Fruit fly (Drosophila melanogaster) whole organism, embryonic: ENCODE data around the gene MRG15.

Experiments
- Asciz ChIP-seq: fragments of 200-800 bp; sonication (Bioruptor generic); optimal IDR thresholded peaks from 2 replicates; lab custom pipeline; 2017; ENCODE audit warnings: missing biosample characterization, mild to moderate bottlenecking, missing genetic modification characterization, missing genetic modification reagents
- CG10366 ChIP-seq: fragments of 200-800 bp; sonication (Bioruptor generic); IDR thresholded peaks from 2 replicates; pipeline ENCODE4 v1.3.6; 2022; ENCODE audit warnings: missing biosample characterization, missing genetic modification characterization
- CG10565 ChIP-seq: fragments of 200-800 bp; sonication (Bioruptor generic); optimal IDR thresholded peaks from 3 replicates; lab custom pipeline; 2016; ENCODE audit warnings: missing biosample characterization, mild to moderate bottlenecking, missing genetic modification characterization
- CG11085 ChIP-seq: fragments of 200-800 bp; sonication (Bioruptor generic); IDR thresholded peaks from 2 replicates; pipeline ENCODE4 v1.3.6; 2022; ENCODE audit warnings: missing biosample characterization, missing genetic modification characterization
- CG13424 ChIP-seq: fragments of 200-800 bp; sonication (Bioruptor generic); optimal IDR thresholded peaks from 2 replicates; lab custom pipeline; 2019; ENCODE audit warnings: missing biosample characterization, mild to moderate bottlenecking, missing genetic modification characterization, moderate library complexity
- CG13775 ChIP-seq: fragments of 200-800 bp; sonication (Bioruptor generic); optimal IDR thresholded peaks from 3 replicates; lab custom pipeline; 2017; ENCODE audit warnings: missing biosample characterization, mild to moderate bottlenecking, missing genetic modification characterization
- CG15514 ChIP-seq: fragments of 200-800 bp; sonication (Bioruptor generic); optimal IDR thresholded peaks from 3 replicates; lab custom pipeline; 2017; ENCODE audit warnings: missing biosample characterization, missing genetic modification characterization, mild to moderate bottlenecking, moderate library complexity, missing genetic modification reagents
- CG15696 ChIP-seq: fragments of 200-800 bp; sonication (Bioruptor generic); optimal IDR thresholded peaks from 2 replicates; lab custom pipeline; 2019; ENCODE audit warnings: missing biosample characterization, mild to moderate bottlenecking, missing genetic modification characterization, moderate library complexity
- CG2202 ChIP-seq: fragments of 200-800 bp; sonication (Bioruptor generic); optimal IDR thresholded peaks from 2 replicates; lab custom pipeline; 2018; ENCODE audit warnings: missing biosample characterization, mild to moderate bottlenecking, missing genetic modification characterization
- CG33213 ChIP-seq: fragments of 200-800 bp; sonication (Bioruptor generic); optimal IDR thresholded peaks from 3 replicates; lab custom pipeline; 2016; ENCODE audit warnings: missing biosample characterization, missing genetic modification characterization
- CG4617 ChIP-seq: fragments of 200-800 bp; sonication (Bioruptor generic); optimal IDR thresholded peaks from 3 replicates; lab custom pipeline; 2016; ENCODE audit warnings: missing biosample characterization, missing genetic modification characterization, borderline replicate concordance
- CG5180 ChIP-seq: fragments of 200-800 bp; sonication (Bioruptor generic); optimal IDR thresholded peaks from 3 replicates; lab custom pipeline; 2017; ENCODE audit warnings: missing biosample characterization, missing genetic modification characterization, mild to moderate bottlenecking, moderate library complexity, missing genetic modification reagents
- CG6813 ChIP-seq: fragments of 200-800 bp; sonication (Bioruptor generic); optimal IDR thresholded peaks from 2 replicates; lab custom pipeline; 2017; ENCODE audit warnings: missing biosample characterization, missing genetic modification characterization, mild to moderate bottlenecking, moderate library complexity, missing genetic modification reagents
- CG7271 ChIP-seq: fragments of 200-800 bp; sonication (Bioruptor generic); optimal IDR thresholded peaks from 2 replicates; lab custom pipeline; 2018; ENCODE audit warnings: missing biosample characterization, mild to moderate bottlenecking, missing genetic modification characterization, moderate library complexity
- CG7839 ChIP-seq: fragments of 200-800 bp; sonication (Bioruptor generic); optimal IDR thresholded peaks from 3 replicates; lab custom pipeline; 2018; ENCODE audit warnings: missing biosample characterization, mild to moderate bottlenecking, missing genetic modification characterization, moderate library complexity
- CG8478 ChIP-seq: fragments of >200 bp; optimal IDR thresholded peaks from 2 replicates; lab custom pipeline; 2018
- CG8765 ChIP-seq: fragments of 200-800 bp; sonication (Bioruptor generic); IDR thresholded peaks from 2 replicates; pipeline ENCODE4 v1.3.6; 2022; ENCODE audit warnings: missing biosample characterization, missing genetic modification characterization
- CG9876 ChIP-seq: fragments of 200-800 bp; sonication (Bioruptor generic); optimal IDR thresholded peaks from 2 replicates; lab custom pipeline; 2016; ENCODE audit warnings: missing biosample characterization, missing genetic modification characterization
- Camta ChIP-seq: fragments of 200-800 bp; sonication (Bioruptor generic); optimal IDR thresholded peaks from 2 replicates; lab custom pipeline; 2016; ENCODE audit warnings: missing biosample characterization, missing genetic modification characterization
- Dip3 ChIP-seq: fragments of 200-800 bp; sonication (Bioruptor generic); optimal IDR thresholded peaks from 3 replicates; lab custom pipeline; 2016; ENCODE audit warnings: missing biosample characterization, missing genetic modification characterization
- ERR ChIP-seq: fragments of 200-800 bp; sonication (Bioruptor generic); optimal IDR thresholded peaks from 2 replicates; lab custom pipeline; 2016; ENCODE audit warnings: missing biosample characterization, missing genetic modification characterization
- Fer2 ChIP-seq: fragments of 200-800 bp; sonication (Bioruptor generic); optimal IDR thresholded peaks from 2 replicates; lab custom pipeline; 2018; ENCODE audit warnings: missing biosample characterization, mild to moderate bottlenecking, missing genetic modification characterization, moderate library complexity
- GATAe ChIP-seq: fragments of 200-800 bp; sonication (Bioruptor generic); conservative IDR thresholded peaks from 2 replicates; pipeline ENCODE4 v1.3.6; 2022; ENCODE audit warnings: missing biosample characterization, missing genetic modification characterization
- H2.0 ChIP-seq: fragments of 200-800 bp; sonication (Bioruptor generic); IDR thresholded peaks from 2 replicates; pipeline ENCODE4 v1.3.6; 2022; ENCODE audit warnings: missing biosample characterization, missing genetic modification characterization
- HLH3B ChIP-seq: fragments of 200-800 bp; sonication (Bioruptor generic); IDR thresholded peaks from 2 replicates; pipeline ENCODE4 v1.3.6; 2022; ENCODE audit warnings: missing biosample characterization, missing genetic modification characterization
- HLHmδ ChIP-seq: fragments of 200-800 bp; sonication (Bioruptor generic); optimal IDR thresholded peaks from 2 replicates; lab custom pipeline; 2018; ENCODE audit warnings: missing biosample characterization, mild to moderate bottlenecking, missing genetic modification characterization, moderate library complexity
- Hmr ChIP-seq: fragments of 200-800 bp; sonication (Bioruptor generic); optimal IDR thresholded peaks from 3 replicates; lab custom pipeline; 2017; ENCODE audit warnings: mild to moderate bottlenecking, missing biosample characterization, missing genetic modification reagents, missing genetic modification characterization
- NFAT ChIP-seq: fragments of 200-800 bp; sonication (Bioruptor generic); IDR thresholded peaks from 2 replicates; pipeline ENCODE4 v1.3.6; 2022; ENCODE audit warnings: missing biosample characterization, missing genetic modification characterization
- Poxn ChIP-seq: fragments of 200-800 bp; sonication (Bioruptor generic); IDR thresholded peaks from 2 replicates; pipeline ENCODE4 v1.3.6; 2022; ENCODE audit warnings: missing biosample characterization, missing genetic modification characterization
- Rx ChIP-seq: fragments of 200-800 bp; sonication (Bioruptor generic); IDR thresholded peaks from 2 replicates; pipeline ENCODE4 v1.3.6; 2022; ENCODE audit warnings: missing biosample characterization, missing genetic modification characterization
- Scr ChIP-seq: fragments of 200-800 bp; sonication (Bioruptor generic); IDR thresholded peaks from 2 replicates; pipeline ENCODE4 v1.3.6; 2022; ENCODE audit warnings: missing biosample characterization, missing genetic modification characterization; ENCODE audit not compliant: partially characterized antibody
- Six4 ChIP-seq: fragments of 200-800 bp; sonication (Bioruptor generic); optimal IDR thresholded peaks from 2 replicates; lab custom pipeline; 2016; ENCODE audit warnings: missing biosample characterization, missing genetic modification characterization
- Sry-δ ChIP-seq: fragments of 200-800 bp; sonication (Bioruptor generic); optimal IDR thresholded peaks from 2 replicates; lab custom pipeline; 2016; ENCODE audit warnings: missing biosample characterization, missing genetic modification characterization
- cato ChIP-seq: fragments of 200-800 bp; sonication (Bioruptor generic); optimal IDR thresholded peaks from 2 replicates; lab custom pipeline; 2016; ENCODE audit warnings: missing biosample characterization, missing genetic modification characterization, borderline replicate concordance
- cg ChIP-seq: fragments of 200-800 bp; sonication (Bioruptor generic); optimal IDR thresholded peaks from 3 replicates; lab custom pipeline; 2019; ENCODE audit warnings: missing biosample characterization, mild to moderate bottlenecking, missing genetic modification characterization, moderate library complexity
- chinmo ChIP-seq: fragments of 200-800 bp; sonication (Bioruptor generic); IDR thresholded peaks from 4 replicates; pipeline ENCODE4 v1.3.6; 2022; ENCODE audit warnings: missing biosample characterization, missing genetic modification characterization; ENCODE audit not compliant: partially characterized antibody
- corto ChIP-seq: fragments of 200-800 bp; sonication (Bioruptor generic); optimal IDR thresholded peaks from 2 replicates; lab custom pipeline; 2016; ENCODE audit warnings: missing biosample characterization, mild to moderate bottlenecking, missing genetic modification characterization, moderate library complexity
- da ChIP-seq: fragments of 200-800 bp; sonication (Bioruptor generic); optimal IDR thresholded peaks from 2 replicates; lab custom pipeline; 2016; ENCODE audit warnings: missing biosample characterization, missing genetic modification characterization
- klu ChIP-seq: fragments of 200-800 bp; sonication (Bioruptor generic); IDR thresholded peaks from 2 replicates; pipeline ENCODE4 v1.3.6; 2022; ENCODE audit warnings: missing biosample characterization, missing genetic modification characterization
- lola ChIP-seq, 3 experiments: fragments of >200 bp in 2 of 3; fragments of 200-800 bp in 1 of 3; sonication (Bioruptor generic) in 1 of 3; optimal IDR thresholded peaks; 2 replicates each; lab custom pipeline; 2017 to 2019; ENCODE audit warnings: missing biosample characterization in 3 of 3, missing genetic modification characterization in 3 of 3, mild to moderate bottlenecking in 1 of 3, moderate library complexity in 1 of 3
- p53 ChIP-seq: fragments of 200-800 bp; sonication (Bioruptor generic); optimal IDR thresholded peaks from 2 replicates; lab custom pipeline; 2016; ENCODE audit warnings: missing biosample characterization, missing genetic modification characterization
- phol ChIP-seq: fragments of 200-800 bp; sonication (Bioruptor generic); optimal IDR thresholded peaks from 3 replicates; lab custom pipeline; 2018; ENCODE audit warnings: missing biosample characterization, mild to moderate bottlenecking, missing genetic modification characterization, moderate library complexity
- ranshi ChIP-seq: fragments of 200-800 bp; sonication (Bioruptor generic); IDR thresholded peaks from 2 replicates; pipeline ENCODE4 v1.3.6; 2022; ENCODE audit warnings: missing biosample characterization, missing genetic modification characterization
- sc ChIP-seq, 3 experiments: fragments of >200 bp in 2 of 3; fragments of 200-800 bp in 1 of 3; sonication (Bioruptor generic) in 1 of 3; optimal IDR thresholded peaks; 2 replicates in 2 of 3; 3 replicates in 1 of 3; lab custom pipeline; 2017; ENCODE audit warnings: mild to moderate bottlenecking in 1 of 3, missing biosample characterization in 1 of 3, missing genetic modification characterization in 1 of 3, missing genetic modification reagents in 1 of 3
- stwl ChIP-seq: fragments of 200-800 bp; sonication (Bioruptor generic); optimal IDR thresholded peaks from 3 replicates; lab custom pipeline; 2018; ENCODE audit warnings: missing biosample characterization, mild to moderate bottlenecking, missing genetic modification characterization, moderate library complexity
- twi ChIP-seq: fragments of 200-800 bp; optimal IDR thresholded peaks from 2 replicates; lab custom pipeline; 2019; ENCODE audit warnings: missing biosample characterization, mild to moderate bottlenecking, missing genetic modification characterization, moderate library complexity
- z ChIP-seq: fragments of 200-800 bp; sonication (Bioruptor generic); IDR thresholded peaks from 3 replicates; pipeline ENCODE4 v1.3.6; 2022; ENCODE audit warnings: missing biosample characterization, missing genetic modification characterization

Gene MRG15

dm6 chr3R:15319912-15320746 is 42.2 kb upstream of the MRG15 start, which contains the start of the genes CG6276 and CG44040 (continued):
- TF ChIP-seq Poxn (GFP tag; lab: Robert Waterston, UW), result no peak
- TF ChIP-seq NFAT, result peak; percentile 41
- TF ChIP-seq CG4617 (GFP tag; lab: Kevin White, UChicago), result peak; percentile 24
- TF ChIP-seq Sry-δ (GFP tag; lab: Kevin White, UChicago), result peak; percentile 15
- TF ChIP-seq CG15696 (tag; lab: Kevin White, UChicago), result peak; percentile 16
- TF ChIP-seq chinmo (GFP tag; lab: Robert Waterston, UW), result no peak
- TF ChIP-seq sc (optimal IDR thresholded peaks at IDR 0.05; lab: Kevin White, UChicago), result no peak
- no peak for TF ChIP-seq sc (GFP tag; optimal IDR thresholded peaks at IDR 0.05; lab: Kevin White, UChicago)
- no peak for TF ChIP-seq Scr (GFP tag; lab: Robert Waterston, UW)
- peak; percentile 42 for TF ChIP-seq phol
- no peak for TF ChIP-seq GATAe
- no peak for TF ChIP-seq CG2202 (tag; lab: Kevin White, UChicago)
- TF ChIP-seq corto (GFP tag; lab: Kevin White, UChicago), result no peak
- no peak for TF ChIP-seq CG5180 (GFP tag; lab: Kevin White, UChicago)
- peak; percentile 40 for TF ChIP-seq stwl (tag; lab: Kevin White, UChicago)
- TF ChIP-seq Dip3, result peak; percentile 9
- 0 out of 2 replicates have a peak, but pooled peaks have one; percentile 14 for TF ChIP-seq klu (GFP tag; lab: Robert Waterston, UW)
- no peak for TF ChIP-seq Rx (GFP tag; lab: Robert Waterston, UW)
- TF ChIP-seq CG10366, result no peak
- TF ChIP-seq lola (GFP tag; optimal IDR thresholded peaks at IDR 0.05; lab: Kevin White, UChicago), result peak in 1 of 3 experiments; percentile 19
- TF ChIP-seq CG7839 (tag; lab: Kevin White, UChicago), result peak; percentile 54
- TF ChIP-seq CG13775 (GFP tag; lab: Kevin White, UChicago), result peak; percentile 48
- peak; percentile 50 for TF ChIP-seq Camta (GFP tag; lab: Kevin White, UChicago)
- no peak for TF ChIP-seq CG7271
- no peak for TF ChIP-seq da (GFP tag; lab: Kevin White, UChicago)
- TF ChIP-seq ERR (GFP tag; lab: Kevin White, UChicago), result no peak
- no peak for TF ChIP-seq z (GFP tag; lab: Robert Waterston, UW)
- peak; percentile 8; the same call in 1 of the 2 replicates for TF ChIP-seq H2.0 (GFP tag; lab: Robert Waterston, UW)
- no peak for TF ChIP-seq cg (GFP tag; lab: Kevin White, UChicago)
- peak; percentile 14 for TF ChIP-seq CG33213
- TF ChIP-seq twi (tag; lab: Kevin White, UChicago), result no peak
- no peak; the same call in 1 of the 2 replicates for TF ChIP-seq CG8765 (GFP tag; lab: Robert Waterston, UW)
- TF ChIP-seq CG13424 (tag; lab: Kevin White, UChicago), result peak; percentile 55
- TF ChIP-seq CG8478 (lab: Kevin White, UChicago), result no peak
- TF ChIP-seq CG15514 (GFP tag; lab: Kevin White, UChicago), result peak; percentile 99
- TF ChIP-seq CG10565, result no peak
- TF ChIP-seq HLH3B (GFP tag; lab: Robert Waterston, UW), result 0 out of 2 replicates have a peak, but pooled peaks have one; percentile 23
- TF ChIP-seq CG6813 (GFP tag; lab: Kevin White, UChicago), result peak; percentile 36
- TF ChIP-seq cato, result no peak
- peak; percentile 24 for TF ChIP-seq Fer2 (tag; lab: Kevin White, UChicago)
- TF ChIP-seq Asciz (GFP tag; lab: Kevin White, UChicago), result peak; percentile 23
- no peak for TF ChIP-seq CG11085 (GFP tag; lab: Robert Waterston, UW)
- peak; percentile 37 for TF ChIP-seq CG9876 (GFP tag; lab: Kevin White, UChicago)
- no peak for TF ChIP-seq HLHmδ (GFP tag; lab: Kevin White, UChicago)
- TF ChIP-seq p53 (GFP tag; lab: Kevin White, UChicago), result peak; percentile 23
- TF ChIP-seq Six4 (GFP tag; lab: Kevin White, UChicago), result no peak
- TF ChIP-seq ranshi (GFP tag; lab: Robert Waterston, UW), result peak; percentile 58
- peak; percentile 64 for TF ChIP-seq Hmr (GFP tag; lab: Kevin White, UChicago)
